Worm (Caenorhabditis elegans) whole organism, L4 larva: Measurements from ENCODE around the gene ceh-48.
A peak's percentile ranks its signal among the peaks of the same experiment; 100 is the strongest.

Experiments
- F26F4.8 ChIP-seq: fragments of 200-800 bp; sonication (Bioruptor generic); conservative IDR thresholded peaks from 2 replicates; pipeline ENCODE4 v1.3.6; 2022; ENCODE audit warnings: missing genetic modification characterization, missing compliant biosample characterization
- F37D6.2 ChIP-seq: sonication (generic microtip); optimal IDR thresholded peaks from 2 replicates; lab custom pipeline; 2016; ENCODE audit warnings: mild to moderate bottlenecking, missing genetic modification characterization, missing compliant biosample characterization
- F49E8.2 ChIP-seq: sonication (generic microtip); optimal IDR thresholded peaks from 2 replicates; lab custom pipeline; 2016; ENCODE audit warnings: missing compliant biosample characterization, mild to moderate bottlenecking, missing genetic modification characterization, borderline replicate concordance
- Y105C5A.15 ChIP-seq: fragments of 200-800 bp; sonication (Bioruptor generic); IDR thresholded peaks from 2 replicates; pipeline ENCODE4 v1.3.6; 2022; ENCODE audit warnings: missing genetic modification characterization, missing compliant biosample characterization
- Y48G9A.11 ChIP-seq: fragments of 200-800 bp; sonication (Bioruptor generic); IDR thresholded peaks from 2 replicates; pipeline ENCODE4 v1.3.6; 2022; ENCODE audit warnings: missing genetic modification reagents, missing genetic modification characterization, missing compliant biosample characterization
- Y75B8A.6 ChIP-seq: fragments of 200-800 bp; sonication (Bioruptor generic); IDR thresholded peaks from 2 replicates; pipeline ENCODE4 v1.3.6; 2022; ENCODE audit warnings: missing genetic modification reagents, missing genetic modification characterization, missing compliant biosample characterization
- ZK546.5 ChIP-seq, 2 experiments: sonication (generic microtip); optimal IDR thresholded peaks; 2 replicates each; lab custom pipeline; 2017; ENCODE audit warnings: missing biosample characterization in 2 of 2, missing genetic modification characterization in 2 of 2
- aha-1 ChIP-seq: fragments of 150-350 bp; peaks from one replicate; lab custom pipeline; 2014; ENCODE audit warnings: missing biosample characterization, missing genetic modification characterization
- ceh-20 ChIP-seq: fragments of 200-800 bp; sonication (Bioruptor generic); IDR thresholded peaks from 2 replicates; pipeline ENCODE4 v1.3.6; 2022; ENCODE audit warnings: missing genetic modification reagents, missing genetic modification characterization, missing compliant biosample characterization
- ceh-82 ChIP-seq: sonication (generic microtip); optimal IDR thresholded peaks from 2 replicates; lab custom pipeline; 2017; ENCODE audit warnings: missing biosample characterization, missing genetic modification characterization
- ctbp-1 ChIP-seq: fragments of 200-800 bp; sonication (Bioruptor generic); IDR thresholded peaks from 2 replicates; pipeline ENCODE4 v1.3.6; 2022; ENCODE audit warnings: missing genetic modification reagents, missing genetic modification characterization, missing compliant biosample characterization
- daf-16 ChIP-seq, 3 experiments: sonication (generic microtip); optimal IDR thresholded peaks; 2 replicates each; lab custom pipeline; 2016 to 2017; ENCODE audit warnings: missing genetic modification characterization in 3 of 3, missing genetic modification reagents in 3 of 3, mild to moderate bottlenecking in 2 of 3, missing compliant biosample characterization in 2 of 3, missing biosample characterization in 1 of 3, moderate library complexity in 1 of 3
- daf-19 ChIP-seq: fragments of 200-800 bp; sonication (Bioruptor generic); conservative IDR thresholded peaks from 2 replicates; pipeline ENCODE4 v1.3.6; 2022; ENCODE audit warnings: missing genetic modification characterization, missing compliant biosample characterization
- daf-8 ChIP-seq: fragments of 200-800 bp; sonication (Bioruptor generic); IDR thresholded peaks from 2 replicates; pipeline ENCODE4 v1.3.6; 2022; ENCODE audit warnings: missing genetic modification characterization, missing compliant biosample characterization
- dmd-6 ChIP-seq: fragments of 200-800 bp; sonication (Bioruptor generic); IDR thresholded peaks from 2 replicates; pipeline ENCODE4 v1.3.6; 2022; ENCODE audit warnings: missing genetic modification reagents, missing genetic modification characterization, missing compliant biosample characterization
- dmd-8 ChIP-seq: fragments of 200-800 bp; sonication (Bioruptor generic); IDR thresholded peaks from 2 replicates; pipeline ENCODE4 v1.3.6; 2022; ENCODE audit warnings: missing genetic modification characterization, missing compliant biosample characterization
- dmd-9 ChIP-seq: fragments of 200-800 bp; sonication (Bioruptor generic); IDR thresholded peaks from 2 replicates; pipeline ENCODE4 v1.3.6; 2022; ENCODE audit warnings: missing genetic modification reagents, missing genetic modification characterization, missing compliant biosample characterization
- duxl-1 ChIP-seq: sonication (generic microtip); optimal IDR thresholded peaks from 2 replicates; lab custom pipeline; 2016; ENCODE audit warnings: mild to moderate bottlenecking, missing genetic modification characterization, moderate library complexity, missing compliant biosample characterization; ENCODE audit not compliant: poor library complexity
- dve-1 ChIP-seq: sonication (generic microtip); optimal IDR thresholded peaks from 2 replicates; lab custom pipeline; 2017; ENCODE audit warnings: antibody characterized with exemption, mild to moderate bottlenecking, missing genetic modification characterization, missing compliant biosample characterization; ENCODE audit not compliant: insufficient read depth
- egl-27 ChIP-seq: sonication (generic microtip); optimal IDR thresholded peaks from 3 replicates; lab custom pipeline; 2017; ENCODE audit warnings: missing biosample characterization, missing genetic modification reagents, missing genetic modification characterization
- fos-1 ChIP-seq: fragments of 150-350 bp; optimal IDR thresholded peaks from 2 replicates; lab custom pipeline; 2014; ENCODE audit warnings: missing biosample characterization, missing genetic modification characterization
- gei-8 ChIP-seq: fragments of 200-800 bp; sonication (Bioruptor generic); optimal IDR thresholded peaks from 2 replicates; lab custom pipeline; 2018; ENCODE audit warnings: mild to moderate bottlenecking, missing genetic modification characterization, missing compliant biosample characterization
- hlh-11 ChIP-seq: fragments of 200-800 bp; sonication (Bioruptor generic); optimal IDR thresholded peaks from 2 replicates; lab custom pipeline; 2018; ENCODE audit warnings: mild to moderate bottlenecking, missing genetic modification characterization, missing compliant biosample characterization
- hlh-30 ChIP-seq: sonication (generic microtip); optimal IDR thresholded peaks from 2 replicates; lab custom pipeline; 2017; ENCODE audit warnings: antibody characterized with exemption, mild to moderate bottlenecking, missing genetic modification characterization, missing compliant biosample characterization; ENCODE audit not compliant: insufficient read depth
- lin-1 ChIP-seq: fragments of 200-800 bp; sonication (Bioruptor generic); IDR thresholded peaks from 2 replicates; pipeline ENCODE4 v1.3.6; 2022; ENCODE audit warnings: missing genetic modification reagents, missing genetic modification characterization, missing compliant biosample characterization
- lin-15B ChIP-seq: fragments of 150-350 bp; sonication (generic microtip); optimal IDR thresholded peaks from 3 replicates; lab custom pipeline; 2014; ENCODE audit warnings: missing biosample characterization, missing genetic modification characterization
- lin-29 ChIP-seq: fragments of 200-800 bp; sonication (Bioruptor generic); IDR thresholded peaks from 2 replicates; pipeline ENCODE4 v1.3.6; 2022; ENCODE audit warnings: missing genetic modification reagents, missing genetic modification characterization, missing compliant biosample characterization
- lin-38 ChIP-seq: fragments of 200-800 bp; sonication (Bioruptor generic); IDR thresholded peaks from 2 replicates; pipeline ENCODE4 v1.3.6; 2022; ENCODE audit warnings: missing genetic modification reagents, missing genetic modification characterization, missing compliant biosample characterization
- lsy-2 ChIP-seq, 2 experiments: fragments of 150-350 bp in 1 of 2; sonication (generic microtip) in 1 of 2; optimal IDR thresholded peaks; 2 replicates each; lab custom pipeline; 2014 to 2017; ENCODE audit warnings: missing biosample characterization in 2 of 2, missing genetic modification characterization in 2 of 2
- madf-5 ChIP-seq, 2 experiments: fragments of 200-800 bp; sonication (Bioruptor generic); IDR thresholded peaks; 2 replicates each; pipeline ENCODE4 v1.3.6; 2022; ENCODE audit warnings: missing compliant biosample characterization in 2 of 2, missing genetic modification characterization in 2 of 2
- madf-9 ChIP-seq: fragments of 200-800 bp; sonication (Bioruptor generic); conservative IDR thresholded peaks from 2 replicates; pipeline ENCODE4 v1.3.6; 2022; ENCODE audit warnings: missing genetic modification reagents, missing genetic modification characterization, missing compliant biosample characterization
- mdt-29 ChIP-seq: fragments of 200-800 bp; sonication (Bioruptor generic); IDR thresholded peaks from 2 replicates; pipeline ENCODE4 v1.3.6; 2022; ENCODE audit warnings: missing genetic modification reagents, missing genetic modification characterization, missing compliant biosample characterization
- mep-1 ChIP-seq: fragments of 150-350 bp; sonication (generic microtip); optimal IDR thresholded peaks from 3 replicates; lab custom pipeline; 2014; ENCODE audit warnings: missing biosample characterization, missing genetic modification characterization
- mes-2 ChIP-seq: sonication (generic microtip); optimal IDR thresholded peaks from 2 replicates; lab custom pipeline; 2016; ENCODE audit warnings: missing genotype, mild to moderate bottlenecking, missing genetic modification characterization, missing compliant biosample characterization; ENCODE audit not compliant: poor library complexity, severe bottlenecking
- mxl-2 ChIP-seq: fragments of 200-800 bp; sonication (Bioruptor generic); conservative IDR thresholded peaks from 2 replicates; pipeline ENCODE4 v1.3.6; 2022; ENCODE audit warnings: missing genetic modification reagents, missing genetic modification characterization, missing compliant biosample characterization
- mxl-3 ChIP-seq: fragments of 200-800 bp; sonication (Bioruptor generic); optimal IDR thresholded peaks from 2 replicates; lab custom pipeline; 2018; ENCODE audit warnings: mild to moderate bottlenecking, missing genetic modification characterization, missing compliant biosample characterization
- nhr-10 ChIP-seq: fragments of 150-350 bp; optimal IDR thresholded peaks from 2 replicates; lab custom pipeline; 2014; ENCODE audit warnings: missing biosample characterization, missing genetic modification characterization
- nhr-237 ChIP-seq: sonication (generic microtip); optimal IDR thresholded peaks from 2 replicates; lab custom pipeline; 2017; ENCODE audit warnings: missing biosample characterization, missing genetic modification characterization
- nhr-41 ChIP-seq: fragments of 200-800 bp; sonication (Bioruptor generic); IDR thresholded peaks from 2 replicates; pipeline ENCODE4 v1.3.6; 2022; ENCODE audit warnings: missing genetic modification reagents, missing genetic modification characterization, missing compliant biosample characterization
- nhr-76 ChIP-seq: fragments of 150-350 bp; optimal IDR thresholded peaks from 2 replicates; lab custom pipeline; 2014; ENCODE audit warnings: missing biosample characterization, missing genetic modification characterization
- rbr-2 ChIP-seq: sonication (generic microtip); optimal IDR thresholded peaks from 2 replicates; lab custom pipeline; 2016; ENCODE audit warnings: missing genotype, missing genetic modification characterization, missing compliant biosample characterization
- set-16 ChIP-seq: fragments of 200-800 bp; sonication (Bioruptor generic); IDR thresholded peaks from 2 replicates; pipeline ENCODE4 v1.3.6; 2022; ENCODE audit warnings: missing genetic modification reagents, missing genetic modification characterization, missing compliant biosample characterization
- spr-1 ChIP-seq: sonication (generic microtip); optimal IDR thresholded peaks from 2 replicates; lab custom pipeline; 2016; ENCODE audit warnings: mild to moderate bottlenecking, missing genetic modification characterization, missing compliant biosample characterization
- spr-3 ChIP-seq: fragments of 200-800 bp; sonication (Bioruptor generic); optimal IDR thresholded peaks from 2 replicates; lab custom pipeline; 2018; ENCODE audit warnings: mild to moderate bottlenecking, missing genetic modification characterization, missing compliant biosample characterization
- tag-97 ChIP-seq: fragments of 200-800 bp; sonication (Bioruptor generic); IDR thresholded peaks from 2 replicates; pipeline ENCODE4 v1.3.6; 2022; ENCODE audit warnings: missing genetic modification characterization, missing compliant biosample characterization
- tra-1 ChIP-seq: fragments of 200-800 bp; sonication (Bioruptor generic); IDR thresholded peaks from 2 replicates; pipeline ENCODE4 v1.3.6; 2022; ENCODE audit warnings: missing genetic modification reagents, missing genetic modification characterization, missing compliant biosample characterization
- zag-1 ChIP-seq: fragments of 150-350 bp; optimal IDR thresholded peaks from 2 replicates; lab custom pipeline; 2014; ENCODE audit warnings: missing biosample characterization, missing genetic modification characterization
- zip-11 ChIP-seq: fragments of 200-800 bp; sonication (Bioruptor generic); IDR thresholded peaks from 2 replicates; pipeline ENCODE4 v1.3.6; 2022; ENCODE audit warnings: missing genetic modification characterization, missing compliant biosample characterization
- zip-2 ChIP-seq: fragments of 150-350 bp; optimal IDR thresholded peaks from 2 replicates; lab custom pipeline; 2014; ENCODE audit warnings: missing biosample characterization, missing genetic modification characterization

Gene ceh-48

ce11 chrIV:6790438-6791124, 21.3 kb upstream of the ceh-48 start, which contains the start of the genes C17H12.2 and vha-8 (continued):
- no peak for TF ChIP-seq spr-3 (GFP tag; lab: Kevin White, UChicago)
- 0 out of 2 replicates have a peak, but pooled peaks have one; percentile 63 for TF ChIP-seq dmd-9 (GFP tag; lab: Robert Waterston, UW)
- TF ChIP-seq daf-8 (GFP tag; lab: Robert Waterston, UW): no peak
- peak; percentile 98 for TF ChIP-seq lin-38 (GFP tag; lab: Robert Waterston, UW)
- no peak for TF ChIP-seq zip-11
- peak; percentile 44 for TF ChIP-seq nhr-76 (tag; lab: Kevin White, UChicago)
- TF ChIP-seq ctbp-1 (GFP tag; lab: Robert Waterston, UW): peak; percentile 66
- TF ChIP-seq dmd-6: peak; percentile 88
- TF ChIP-seq mdt-29 (GFP tag; lab: Robert Waterston, UW): peak; percentile 84
- TF ChIP-seq aha-1: peak; percentile 97
- no peak for TF ChIP-seq Y75B8A.6
- peak; percentile 91 for TF ChIP-seq hlh-11 (tag; lab: Kevin White, UChicago)
- TF ChIP-seq ZK546.5 (tag; optimal IDR thresholded peaks at IDR 0.05; lab: Kevin White, UChicago): peak; percentile 1 to 30
- TF ChIP-seq duxl-1 (tag; lab: Kevin White, UChicago): no peak
- no peak for TF ChIP-seq F26F4.8
- no peak for TF ChIP-seq ceh-82 (tag; lab: Kevin White, UChicago)
- no peak for TF ChIP-seq set-16 (GFP tag; lab: Robert Waterston, UW)
- 0 out of 2 replicates have a peak, but pooled peaks have one; percentile 41 for TF ChIP-seq tra-1 (GFP tag; lab: Robert Waterston, UW)
- no peak for TF ChIP-seq dmd-8 (GFP tag; lab: Robert Waterston, UW)
- TF ChIP-seq hlh-30 (tag; lab: Kevin White, UChicago): peak; percentile 87
- TF ChIP-seq F37D6.2 (tag; lab: Kevin White, UChicago): peak; percentile 56
- TF ChIP-seq mxl-3 (GFP tag; lab: Kevin White, UChicago): peak; percentile 91
- TF ChIP-seq tag-97: no peak
- TF ChIP-seq nhr-10 (tag; lab: Kevin White, UChicago): no peak
- TF ChIP-seq F49E8.2 (tag; lab: Kevin White, UChicago): no peak
- peak in 1 of 2 experiments; percentile 47 for TF ChIP-seq daf-16 (GFP tag; optimal IDR thresholded peaks at IDR 0.05; lab: Kevin White, UChicago)
- TF ChIP-seq daf-16 (tag; optimal IDR thresholded peaks at IDR 0.05; lab: Kevin White, UChicago): peak; percentile 58
- peak; percentile 2 for TF ChIP-seq fos-1
- peak; percentile 83 to 94 for TF ChIP-seq lsy-2 (tag; optimal IDR thresholded peaks at IDR 0.05; lab: Kevin White, UChicago)
- TF ChIP-seq Y105C5A.15: no peak
- no peak for TF ChIP-seq nhr-237 (tag; lab: Kevin White, UChicago)
- TF ChIP-seq dve-1 (tag; lab: Kevin White, UChicago): peak; percentile 95
- no peak for TF ChIP-seq egl-27 (tag; lab: Kevin White, UChicago)
- peak; percentile 90 for TF ChIP-seq mes-2 (tag; lab: Kevin White, UChicago)
- no peak for TF ChIP-seq zag-1 (tag; lab: Kevin White, UChicago)
- no peak for TF ChIP-seq lin-29 (GFP tag; lab: Robert Waterston, UW)
- TF ChIP-seq spr-1 (tag; lab: Kevin White, UChicago): peak; percentile 78
- no peak for TF ChIP-seq nhr-41
- peak; percentile 97 for TF ChIP-seq mep-1 (tag; lab: Kevin White, UChicago)
- no peak for TF ChIP-seq mxl-2
- TF ChIP-seq Y48G9A.11 (GFP tag; lab: Robert Waterston, UW): no peak
- peak; percentile 68; the same call in 1 of the 2 replicates for TF ChIP-seq lin-1 (GFP tag; lab: Robert Waterston, UW)
- no peak for TF ChIP-seq madf-5 (GFP tag; IDR thresholded peaks at IDR 0.05; lab: Robert Waterston, UW)
- TF ChIP-seq ceh-20 (GFP tag; lab: Robert Waterston, UW): peak; percentile 92
- no peak for TF ChIP-seq zip-2 (tag; lab: Kevin White, UChicago)
- TF ChIP-seq lin-15B (tag; lab: Kevin White, UChicago): peak; percentile 80
- peak; percentile 47; the same call in 1 of the 2 replicates for TF ChIP-seq madf-9 (GFP tag; lab: Robert Waterston, UW)
- peak; percentile 90 for TF ChIP-seq rbr-2 (tag; lab: Kevin White, UChicago)
- no peak for TF ChIP-seq gei-8
- TF ChIP-seq daf-19 (GFP tag; lab: Robert Waterston, UW): no peak
